Worm (Caenorhabditis elegans): ENCODE results near the gene Y82E9BL.6.
"Not testable (repeated sequence)": the region's sequence is repeated elsewhere in the genome, so short reads cannot be mapped to it uniquely, and the experiment has no call there.

ce11 chrIII:1357973-1358372 is 12.4 kb upstream of the Y82E9BL.6 start, which contains the start of gene Y82E9BR.8:
- TF ChIP-seq unc-130 (GFP tag; optimal IDR thresholded peaks at IDR 0.05); dmd-8 (GFP tag; IDR thresholded peaks at IDR 0.05); hlh-30 (tag; optimal IDR thresholded peaks at IDR 0.05; ENCODE audit: insufficient read depth); ztf-11 (tag; optimal IDR thresholded peaks at IDR 0.05); lin-13 (GFP tag; optimal IDR thresholded peaks at IDR 0.05); daf-19 (GFP tag; conservative IDR thresholded peaks at IDR 0.05); nhr-6 (tag; optimal IDR thresholded peaks at IDR 0.05); nhr-77 (tag; optimal IDR thresholded peaks at IDR 0.05): not testable (repeated sequence)

All from whole organism, L4 larva.